Worm (Caenorhabditis elegans) whole organism, midembryonic: Measurements from ENCODE around the gene gcy-12.

Source experiments
- T22C8.4 ChIP-seq: fragments of 200-800 bp; sonication (Bioruptor generic); IDR thresholded peaks from 2 replicates; pipeline ENCODE4 v1.3.6; 2022; ENCODE audit warnings: missing genetic modification characterization, missing compliant biosample characterization
- cog-1 ChIP-seq: sonication (generic microtip); optimal IDR thresholded peaks from 2 replicates; lab custom pipeline; 2016; ENCODE audit warnings: missing genetic modification characterization, missing compliant biosample characterization
- flt-1 ChIP-seq: fragments of 200-800 bp; sonication (Bioruptor generic); IDR thresholded peaks from 2 replicates; pipeline ENCODE4 v1.3.6; 2022; ENCODE audit warnings: missing genetic modification characterization, missing compliant biosample characterization
- klf-2 ChIP-seq: fragments of 200-800 bp; sonication (Bioruptor generic); conservative IDR thresholded peaks from 2 replicates; pipeline ENCODE4 v1.3.6; 2022; ENCODE audit warnings: missing genetic modification reagents, missing genetic modification characterization, missing compliant biosample characterization
- med-1 ChIP-seq: sonication (generic microtip); optimal IDR thresholded peaks from 2 replicates; lab custom pipeline; 2017; ENCODE audit warnings: missing genetic modification characterization, mild to moderate bottlenecking, missing compliant biosample characterization, antibody characterized with exemption, missing genetic modification reagents; ENCODE audit not compliant: insufficient read depth
- ref-1 ChIP-seq: fragments of 200-800 bp; sonication (Bioruptor generic); conservative IDR thresholded peaks from 2 replicates; pipeline ENCODE4 v1.3.6; 2022; ENCODE audit warnings: missing genetic modification reagents, missing genetic modification characterization, missing compliant biosample characterization
- tab-1 ChIP-seq: fragments of 200-800 bp; sonication (Bioruptor generic); IDR thresholded peaks from 2 replicates; pipeline ENCODE4 v1.3.6; 2022; ENCODE audit warnings: missing genetic modification characterization, missing compliant biosample characterization
- ztf-23 ChIP-seq: fragments of 200-800 bp; sonication (Bioruptor generic); IDR thresholded peaks from 2 replicates; pipeline ENCODE4 v1.3.6; 2022; ENCODE audit warnings: missing genetic modification reagents, missing genetic modification characterization, missing compliant biosample characterization
- ztf-29 ChIP-seq: fragments of 200-800 bp; sonication (Bioruptor generic); IDR thresholded peaks from 2 replicates; pipeline ENCODE4 v1.3.6; 2022; ENCODE audit warnings: missing genetic modification reagents, missing genetic modification characterization, missing compliant biosample characterization

Gene gcy-12

DNA sequence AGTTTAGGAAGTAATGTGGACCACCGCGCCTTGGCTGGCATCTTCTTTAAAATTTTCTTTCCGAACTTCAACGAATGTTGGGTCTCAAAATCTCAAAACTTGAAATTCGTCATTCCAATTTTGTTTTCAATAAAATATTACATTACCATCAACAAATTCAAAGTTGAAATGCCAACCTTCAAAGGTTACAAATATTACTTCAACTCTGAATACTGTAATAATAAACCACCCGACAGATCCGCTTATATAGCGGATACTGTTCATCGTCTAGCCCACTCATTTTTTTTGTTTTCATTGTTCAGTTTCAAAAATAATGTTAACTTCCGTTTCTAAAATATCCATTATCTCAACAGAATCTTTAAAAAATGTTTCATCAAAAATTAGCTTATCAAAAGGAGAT is 26.8 kb upstream of the gcy-12 start, which contains the start of gene gur-5:
TSS of gene gur-5 (plus strand) at position 301 of the 400 bp plus-strand sequence.
- TF ChIP-seq cog-1 (tag; lab: Kevin White, UChicago), result no peak
- no peak for TF ChIP-seq klf-2 (GFP tag; lab: Robert Waterston, UW)

DNA sequence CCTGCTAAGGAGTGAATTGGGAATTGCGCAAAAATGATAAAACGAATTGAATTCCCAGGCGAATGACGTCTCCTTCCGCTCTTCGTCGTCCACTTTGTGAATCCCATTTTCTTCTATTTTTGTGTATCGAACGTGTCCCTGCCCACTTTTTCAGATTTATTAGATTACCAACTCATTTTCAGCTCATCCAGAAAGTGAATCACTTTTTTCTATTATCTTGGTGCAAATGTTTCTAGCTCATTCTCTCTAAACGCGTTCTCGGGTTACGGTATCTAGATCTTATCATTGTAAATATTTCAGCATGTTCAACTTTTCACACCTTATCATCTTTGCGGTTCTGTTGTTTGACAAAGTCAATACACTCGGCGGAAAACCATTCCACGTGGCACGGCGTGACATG is 22.7 kb upstream of the gcy-12 start, which contains the start of gene ZK622.5:
TSS of gene ZK622.5 (plus strand) at position 301 of the 400 bp plus-strand sequence.
- TF ChIP-seq T22C8.4 (no peak), tab-1 (GFP tag; lab: Robert Waterston, UW) (no peak), klf-2 (GFP tag; lab: Robert Waterston, UW) (no peak), ztf-29 (GFP tag; lab: Robert Waterston, UW) (no peak), ztf-23 (GFP tag; lab: Robert Waterston, UW) (no peak), med-1 (no peak), cog-1 (tag; lab: Kevin White, UChicago) (no peak), ref-1 (GFP tag; lab: Robert Waterston, UW) (no peak), flt-1 (GFP tag; lab: Robert Waterston, UW) (no peak)

DNA sequence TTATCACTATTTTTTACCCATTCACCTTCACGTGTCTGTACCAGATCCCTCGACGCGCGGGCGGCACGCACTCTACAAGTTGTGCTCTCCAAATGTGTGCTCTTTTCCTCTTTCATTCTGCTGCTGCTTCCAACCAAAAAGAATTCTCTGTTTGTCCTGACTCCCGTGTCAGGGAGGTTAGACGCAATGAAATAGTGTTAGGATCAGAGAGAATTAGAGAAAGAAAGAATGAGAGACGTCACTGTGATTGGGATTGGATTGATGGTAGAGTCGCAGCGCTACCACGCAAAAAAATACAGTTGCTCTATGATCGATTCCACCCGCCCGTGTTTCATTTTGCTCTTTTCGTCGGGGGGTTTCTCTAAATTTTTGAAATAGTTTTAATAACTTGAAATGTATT is 20.8 kb upstream of the gcy-12 start:
- TF ChIP-seq cog-1 (tag; lab: Kevin White, UChicago) (no peak), klf-2 (GFP tag; lab: Robert Waterston, UW) (no peak), tab-1 (GFP tag; lab: Robert Waterston, UW) (no peak), ztf-29 (GFP tag; lab: Robert Waterston, UW) (no peak), flt-1 (GFP tag; lab: Robert Waterston, UW) (no peak), ztf-23 (GFP tag; lab: Robert Waterston, UW) (no peak), ref-1 (GFP tag; lab: Robert Waterston, UW) (no peak), med-1 (no peak), T22C8.4 (no peak)

DNA sequence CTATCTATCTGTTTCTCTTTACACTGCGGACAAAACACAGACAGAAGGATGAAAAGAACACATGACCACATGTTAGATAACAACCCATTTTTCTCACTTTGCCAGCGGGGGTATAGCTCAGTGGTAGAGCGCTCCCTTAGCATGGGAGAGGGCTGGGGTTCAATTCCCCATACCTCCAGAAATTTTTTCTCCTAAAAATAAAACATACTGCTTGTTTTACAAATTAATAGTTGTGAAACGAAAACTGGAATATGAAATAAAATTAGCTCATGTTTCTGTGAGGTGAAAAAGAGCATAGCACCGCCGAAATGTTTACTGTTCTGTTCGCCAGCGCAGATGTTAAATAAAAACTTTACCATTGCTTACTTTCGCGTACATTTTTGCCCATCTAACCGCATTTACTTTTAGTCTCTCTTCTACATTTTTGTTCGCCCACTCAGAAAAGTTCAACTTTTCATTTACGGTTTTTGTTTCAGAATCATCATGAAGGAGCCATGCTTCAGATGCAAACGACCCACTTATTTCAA is 19.6 kb upstream of the gcy-12 start, which contains the start of gene ZK622.4:
TSS of gene ZK622.4 (plus strand) at position 477 of the 527 bp plus-strand sequence.
- TF ChIP-seq ztf-23 (GFP tag; lab: Robert Waterston, UW) (peak; percentile 93), klf-2 (GFP tag; lab: Robert Waterston, UW) (peak; percentile 90), med-1 (peak; percentile 73), ref-1 (GFP tag; lab: Robert Waterston, UW) (peak; percentile 86), cog-1 (tag; lab: Kevin White, UChicago) (peak; percentile 85), tab-1 (GFP tag; lab: Robert Waterston, UW) (peak; percentile 94), T22C8.4 (peak; percentile 91), ztf-29 (GFP tag; lab: Robert Waterston, UW) (peak; percentile 82), flt-1 (GFP tag; lab: Robert Waterston, UW) (peak; percentile 95)

DNA sequence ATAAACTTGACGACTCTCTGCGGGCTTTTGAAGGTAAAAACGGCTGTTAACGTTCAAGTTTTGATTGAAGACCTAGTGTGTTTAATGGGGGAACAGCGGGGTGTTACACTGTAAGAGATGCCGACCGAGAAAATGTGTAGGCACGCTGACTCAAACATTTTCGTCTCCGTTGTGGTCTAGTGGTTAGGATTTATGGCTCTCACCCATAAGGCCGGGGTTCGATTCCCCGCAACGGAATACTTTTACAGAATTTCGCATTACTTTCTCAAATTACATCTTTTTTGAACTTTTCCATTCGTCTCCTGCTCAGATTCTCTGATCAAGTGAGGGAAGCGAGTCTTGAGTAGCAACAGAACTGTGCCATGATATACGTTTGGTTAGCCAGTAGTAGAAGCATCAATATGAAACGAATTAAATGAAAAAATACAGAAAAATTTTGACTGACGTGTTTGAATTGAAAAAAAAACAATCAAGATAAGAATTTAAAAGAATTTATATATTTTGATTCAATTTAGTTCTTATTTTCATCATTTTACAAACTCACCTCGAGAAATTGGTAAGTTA is 18.5 kb upstream of the gcy-12 start, which contains the start of gene ZK622.1:
TSS of gene ZK622.1 (plus strand) at position 514 of the 564 bp plus-strand sequence.
- TF ChIP-seq ref-1 (GFP tag; lab: Robert Waterston, UW) (peak; percentile 67; the same call in 1 of the 2 replicates), ztf-29 (GFP tag; lab: Robert Waterston, UW) (no peak), tab-1 (GFP tag; lab: Robert Waterston, UW) (peak; percentile 73), cog-1 (tag; lab: Kevin White, UChicago) (peak; percentile 6), ztf-23 (GFP tag; lab: Robert Waterston, UW) (0 out of 2 replicates have a peak, but pooled peaks have one; percentile 36), med-1 (peak; percentile 36), T22C8.4 (peak; percentile 55; the same call in 1 of the 2 replicates), flt-1 (GFP tag; lab: Robert Waterston, UW) (peak; percentile 88), klf-2 (GFP tag; lab: Robert Waterston, UW) (peak; percentile 66; the same call in 1 of the 2 replicates)

DNA sequence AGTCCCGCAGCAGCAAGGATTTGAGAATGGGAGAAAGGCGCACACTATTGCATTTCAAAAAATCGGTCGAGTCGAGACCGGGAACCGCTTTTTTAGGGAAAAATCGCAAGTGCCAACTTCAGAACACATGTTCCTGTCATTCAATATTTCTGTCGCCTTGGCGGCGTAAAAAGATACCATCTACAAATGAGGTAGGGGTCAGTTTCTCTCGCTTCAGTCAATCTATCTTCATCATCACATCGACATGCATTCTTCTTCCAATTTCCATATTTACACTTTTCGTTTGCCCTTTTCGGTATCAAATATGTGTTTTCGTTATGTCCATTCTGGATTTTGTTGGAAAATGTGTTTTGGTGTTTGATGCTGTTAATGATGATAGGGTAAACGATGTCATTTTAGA is 14.1 kb upstream of the gcy-12 start:
- TF ChIP-seq ztf-23 (GFP tag; lab: Robert Waterston, UW) (no peak), klf-2 (GFP tag; lab: Robert Waterston, UW) (no peak), T22C8.4 (no peak), ref-1 (GFP tag; lab: Robert Waterston, UW) (no peak), tab-1 (GFP tag; lab: Robert Waterston, UW) (no peak), med-1 (no peak)

DNA sequence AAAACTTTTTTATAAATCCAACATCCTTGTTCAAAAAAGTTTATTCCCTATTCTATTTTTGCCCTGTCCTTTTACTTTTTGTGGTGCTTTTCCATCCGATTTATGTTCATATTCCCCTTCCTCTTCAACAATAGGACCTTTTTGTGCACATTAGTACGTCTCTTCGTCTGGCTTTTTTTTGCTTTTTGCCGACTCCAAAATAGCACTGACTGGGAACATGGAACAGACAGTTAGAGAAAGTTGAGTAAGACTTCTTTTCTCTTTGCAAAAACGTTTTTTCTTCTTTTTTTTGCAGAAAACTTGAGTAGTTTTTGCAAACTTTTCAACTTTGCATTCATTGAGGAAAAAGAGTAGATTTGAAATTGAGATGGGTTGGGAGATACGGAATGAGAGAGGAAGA is 10.0 kb upstream of the gcy-12 start:
- no peak for TF ChIP-seq flt-1 (GFP tag; lab: Robert Waterston, UW)
- TF ChIP-seq cog-1 (tag; lab: Kevin White, UChicago), result no peak
- TF ChIP-seq ztf-29 (GFP tag; lab: Robert Waterston, UW), result no peak
- TF ChIP-seq med-1, result no peak
- TF ChIP-seq klf-2 (GFP tag; lab: Robert Waterston, UW), result no peak

DNA sequence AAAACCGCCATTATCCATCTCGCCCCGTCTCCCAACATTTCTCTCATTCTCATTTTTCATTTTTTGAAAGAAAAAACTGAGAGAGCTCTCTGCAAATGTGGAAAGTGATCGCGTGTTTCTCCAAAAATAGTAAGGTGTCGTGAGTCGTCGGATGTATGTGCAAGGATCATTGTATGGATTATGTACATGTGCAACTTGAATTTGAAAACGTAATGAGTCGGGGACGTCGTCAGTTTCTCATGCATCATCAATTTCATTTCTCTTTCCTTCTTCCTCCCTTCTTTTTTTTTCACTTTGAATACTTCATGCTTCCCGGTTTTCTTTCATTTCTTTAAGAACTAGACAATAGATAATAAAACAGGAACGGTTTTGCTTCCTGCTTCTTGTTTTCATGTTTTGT is 6.7 kb upstream of the gcy-12 start:
- no peak for TF ChIP-seq tab-1 (GFP tag; lab: Robert Waterston, UW)

DNA sequence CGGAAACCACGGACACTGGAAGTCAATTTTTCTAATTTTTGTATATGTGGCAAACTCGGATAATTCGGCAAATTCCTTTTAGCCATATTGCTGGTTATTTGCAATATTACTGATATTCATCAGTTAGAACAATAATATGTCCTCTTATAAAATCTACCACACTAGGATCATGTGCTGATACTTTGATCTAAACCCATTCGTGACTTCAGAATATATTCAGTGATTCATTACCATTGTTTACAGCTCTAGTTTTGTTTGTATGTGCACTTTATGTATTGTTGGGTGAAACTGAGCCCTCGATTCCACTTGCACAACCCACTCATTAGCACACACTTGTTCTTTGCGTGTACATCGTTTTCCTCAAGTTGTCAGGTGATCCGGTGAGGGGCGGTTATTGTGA is 5.6 kb upstream of the gcy-12 start:
- TF ChIP-seq ztf-29 (GFP tag; lab: Robert Waterston, UW) (no peak), T22C8.4 (no peak), ztf-23 (GFP tag; lab: Robert Waterston, UW) (no peak), med-1 (no peak), cog-1 (tag; lab: Kevin White, UChicago) (no peak), flt-1 (GFP tag; lab: Robert Waterston, UW) (no peak), ref-1 (GFP tag; lab: Robert Waterston, UW) (no peak), tab-1 (GFP tag; lab: Robert Waterston, UW) (no peak), klf-2 (GFP tag; lab: Robert Waterston, UW) (no peak)

DNA sequence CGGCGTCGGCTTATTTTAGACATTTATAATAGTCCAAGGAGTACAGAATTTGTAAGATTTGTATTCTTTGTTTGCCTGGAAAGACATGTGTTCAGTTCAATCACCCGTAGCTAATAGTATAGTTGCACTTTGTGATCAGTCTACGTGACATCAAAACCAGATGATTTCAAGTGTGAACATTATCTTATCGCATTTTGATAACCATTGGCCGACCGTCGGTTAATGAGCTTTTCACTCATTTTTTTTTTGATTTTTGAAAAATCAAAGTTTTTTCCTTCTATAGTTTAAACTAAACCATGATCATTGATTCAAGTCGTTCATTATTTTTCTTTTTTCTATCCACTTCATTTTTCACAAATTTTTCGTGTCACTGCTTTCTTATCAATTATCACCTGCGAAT is 4.6 kb upstream of the gcy-12 start:
- no peak for TF ChIP-seq klf-2 (GFP tag; lab: Robert Waterston, UW)
- TF ChIP-seq tab-1 (GFP tag; lab: Robert Waterston, UW), result no peak
- no peak for TF ChIP-seq ref-1 (GFP tag; lab: Robert Waterston, UW)
- no peak for TF ChIP-seq ztf-23 (GFP tag; lab: Robert Waterston, UW)
- TF ChIP-seq flt-1 (GFP tag; lab: Robert Waterston, UW), result no peak
